Worm (Caenorhabditis elegans) whole organism, late embryonic: ENCODE data around the gene F31D5.1.

Experiments used
- C08G9.2 ChIP-seq: sonication (generic microtip); optimal IDR thresholded peaks from 2 replicates; lab custom pipeline; 2016; ENCODE audit warnings: mild to moderate bottlenecking, missing genetic modification characterization, moderate library complexity, missing compliant biosample characterization
- ceh-14 ChIP-seq: sonication (generic microtip); optimal IDR thresholded peaks from 2 replicates; lab custom pipeline; 2016; ENCODE audit warnings: missing genotype, missing genetic modification characterization, missing compliant biosample characterization
- elt-2 ChIP-seq: sonication (generic microtip); optimal IDR thresholded peaks from 2 replicates; lab custom pipeline; 2016; ENCODE audit warnings: missing genetic modification reagents, missing genetic modification characterization, missing compliant biosample characterization
- fkh-10 ChIP-seq: fragments of 150-350 bp; optimal IDR thresholded peaks from 2 replicates; lab custom pipeline; 2014; ENCODE audit warnings: missing biosample characterization, missing genetic modification reagents, missing genetic modification characterization
- gmeb-2 ChIP-seq: sonication (generic microtip); optimal IDR thresholded peaks from 2 replicates; lab custom pipeline; 2016; ENCODE audit warnings: missing genetic modification characterization, inconsistent platforms, missing compliant biosample characterization
- hlh-13 ChIP-seq: fragments of 200-800 bp; sonication (Bioruptor generic); optimal IDR thresholded peaks from 2 replicates; lab custom pipeline; 2018; ENCODE audit warnings: mild to moderate bottlenecking, missing genetic modification characterization, missing compliant biosample characterization
- nhr-232 ChIP-seq: sonication (generic microtip); optimal IDR thresholded peaks from 2 replicates; lab custom pipeline; 2016; ENCODE audit warnings: missing genetic modification characterization, missing compliant biosample characterization
- pag-3 ChIP-seq: sonication (generic microtip); optimal IDR thresholded peaks from 2 replicates; lab custom pipeline; 2016; ENCODE audit warnings: missing compliant biosample characterization, missing genetic modification characterization, borderline replicate concordance
- pat-9 ChIP-seq: fragments of 200-800 bp; sonication (Bioruptor generic); optimal IDR thresholded peaks from 2 replicates; lab custom pipeline; 2018; ENCODE audit warnings: mild to moderate bottlenecking, missing genetic modification characterization, moderate library complexity, missing compliant biosample characterization
- sox-2 ChIP-seq: fragments of 200-800 bp; sonication (Bioruptor generic); IDR thresholded peaks from 2 replicates; pipeline ENCODE4 v1.3.6; 2022; ENCODE audit warnings: missing genetic modification reagents, missing genetic modification characterization, missing compliant biosample characterization
- syd-9 ChIP-seq: sonication (generic microtip); optimal IDR thresholded peaks from 2 replicates; lab custom pipeline; 2016; ENCODE audit warnings: mild to moderate bottlenecking, missing genetic modification characterization, moderate library complexity, missing compliant biosample characterization

- TF ChIP-seq fkh-10 (GFP tag; lab: Kevin White, UChicago) (no peak), hlh-13 (GFP tag; lab: Kevin White, UChicago) (no peak), ceh-14 (no peak), C08G9.2 (tag; lab: Kevin White, UChicago) (no peak), sox-2 (GFP tag; lab: Robert Waterston, UW) (no peak), pag-3 (tag; lab: Kevin White, UChicago) (no peak), syd-9 (tag; lab: Kevin White, UChicago) (no peak), gmeb-2 (no peak), pat-9 (tag; lab: Kevin White, UChicago) (no peak), elt-2 (tag; lab: Kevin White, UChicago) (no peak), nhr-232 (tag; lab: Kevin White, UChicago) (no peak)
Measured at ce11 chrII:4226598-4227096, 7.5 kb downstream of the F31D5.1 start, which contains the start of gene C16A11.4.
